Fruit fly (Drosophila melanogaster) whole organism, wandering third instar larva: Measurements from ENCODE around the gene CG42709.

Experiments
- Abd-B ChIP-seq: fragments of >200 bp; optimal IDR thresholded peaks from 2 replicates; lab custom pipeline; 2017; ENCODE audit warnings: missing biosample characterization, missing genetic modification characterization
- CG9705 ChIP-seq: fragments of 200-800 bp; sonication (Bioruptor generic); optimal IDR thresholded peaks from 2 replicates; lab custom pipeline; 2018; ENCODE audit warnings: missing biosample characterization, mild to moderate bottlenecking, missing genetic modification characterization
- CrebA ChIP-seq: fragments of 200-800 bp; sonication (Bioruptor generic); optimal IDR thresholded peaks from 2 replicates; lab custom pipeline; 2016; ENCODE audit warnings: missing biosample characterization, mild to moderate bottlenecking, missing genetic modification characterization, borderline replicate concordance
- Dfd ChIP-seq: fragments of >200 bp; optimal IDR thresholded peaks from 2 replicates; lab custom pipeline; 2017; ENCODE audit warnings: missing biosample characterization, missing genetic modification characterization
- Dif ChIP-seq: fragments of 200-275, 200-300 bp; sonication (Bioruptor generic); optimal IDR thresholded peaks from 2 replicates; lab custom pipeline; 2018; ENCODE audit warnings: missing biosample characterization, missing genetic modification characterization; ENCODE audit not compliant: partially characterized antibody
- GATAd ChIP-seq: sonication (Bioruptor generic); optimal IDR thresholded peaks from 2 replicates; lab custom pipeline; 2016; ENCODE audit warnings: missing biosample characterization, missing genetic modification characterization
- HLH106 ChIP-seq: fragments of 200-800 bp; optimal IDR thresholded peaks from 3 replicates; lab custom pipeline; 2019; ENCODE audit warnings: missing biosample characterization, mild to moderate bottlenecking, missing genetic modification characterization, moderate library complexity
- Hnf4 ChIP-seq: fragments of 200-800 bp; sonication (Bioruptor generic); optimal IDR thresholded peaks from 2 replicates; lab custom pipeline; 2016; ENCODE audit warnings: missing biosample characterization, mild to moderate bottlenecking, missing genetic modification characterization
- Hr78 ChIP-seq: fragments of >200 bp; optimal IDR thresholded peaks from 2 replicates; lab custom pipeline; 2017; ENCODE audit warnings: missing biosample characterization, missing genetic modification characterization
- Jra ChIP-seq: sonication (Bioruptor generic); optimal IDR thresholded peaks from 2 replicates; lab custom pipeline; 2016; ENCODE audit warnings: missing biosample characterization, missing genetic modification characterization
- Mio ChIP-seq: sonication (Bioruptor generic); optimal IDR thresholded peaks from 2 replicates; lab custom pipeline; 2016; ENCODE audit warnings: missing biosample characterization, missing genetic modification characterization
- Myc ChIP-seq: fragments of >200 bp; optimal IDR thresholded peaks from 2 replicates; lab custom pipeline; 2017
- N ChIP-seq: fragments of >200 bp; optimal IDR thresholded peaks from 2 replicates; lab custom pipeline; 2018; ENCODE audit warnings: missing biosample characterization, missing external identifiers, missing genetic modification characterization
- OdsH ChIP-seq: fragments of 200-800 bp; sonication (Bioruptor generic); optimal IDR thresholded peaks from 2 replicates; lab custom pipeline; 2016; ENCODE audit warnings: missing biosample characterization, mild to moderate bottlenecking, missing genetic modification characterization
- Rel ChIP-seq, 2 experiments: fragments of 200-800 bp; sonication (Bioruptor generic) in 1 of 2; optimal IDR thresholded peaks; 2 replicates in 1 of 2; 3 replicates in 1 of 2; lab custom pipeline; 2016 to 2019; ENCODE audit warnings: mild to moderate bottlenecking in 2 of 2, missing biosample characterization in 2 of 2, missing genetic modification characterization in 2 of 2, moderate library complexity in 1 of 2
- Sp1 ChIP-seq: fragments of 200-800 bp; sonication (Bioruptor generic); optimal IDR thresholded peaks from 3 replicates; lab custom pipeline; 2019; ENCODE audit warnings: missing biosample characterization, mild to moderate bottlenecking, missing genetic modification characterization, moderate library complexity
- Vsx2 ChIP-seq: fragments of 200-300, 225-300 bp; sonication (Bioruptor generic); optimal IDR thresholded peaks from 2 replicates; lab custom pipeline; 2018; ENCODE audit warnings: missing biosample characterization, missing genetic modification characterization; ENCODE audit not compliant: partially characterized antibody
- br ChIP-seq: fragments of 200-800 bp; sonication (Bioruptor generic); optimal IDR thresholded peaks from 2 replicates; lab custom pipeline; 2016; ENCODE audit warnings: missing biosample characterization, missing genetic modification characterization
- brk ChIP-seq: fragments of 200-800 bp; sonication (Bioruptor generic); optimal IDR thresholded peaks from 2 replicates; lab custom pipeline; 2016; ENCODE audit warnings: missing biosample characterization, mild to moderate bottlenecking, missing genetic modification characterization
- dl ChIP-seq, 2 experiments: fragments of 175-275, 200-275 bp in 1 of 2; fragments of 200-275 bp in 1 of 2; sonication (Bioruptor generic); optimal IDR thresholded peaks; lab custom pipeline; 2018; ENCODE audit warnings: mild to moderate bottlenecking in 2 of 2, missing biosample characterization in 2 of 2, missing genetic modification characterization in 2 of 2, moderate library complexity in 2 of 2; ENCODE audit not compliant: partially characterized antibody in 2 of 2, insufficient read depth in 1 of 2
- dmrt93B ChIP-seq: fragments of 200-800 bp; sonication (Bioruptor generic); optimal IDR thresholded peaks from 2 replicates; lab custom pipeline; 2018; ENCODE audit warnings: missing biosample characterization, mild to moderate bottlenecking, missing genetic modification characterization
- dsf ChIP-seq: sonication (Bioruptor generic); optimal IDR thresholded peaks from 2 replicates; lab custom pipeline; 2016; ENCODE audit warnings: missing biosample characterization, missing genetic modification characterization, borderline replicate concordance
- ey ChIP-seq: fragments of 200-800 bp; sonication (Bioruptor generic); optimal IDR thresholded peaks from 2 replicates; lab custom pipeline; 2016; ENCODE audit warnings: missing biosample characterization, missing genetic modification characterization
- foxo ChIP-seq, 2 experiments: fragments of 200-800 bp; sonication (Bioruptor generic); optimal IDR thresholded peaks; 2 replicates in 1 of 2; 3 replicates in 1 of 2; lab custom pipeline; 2016 to 2017; ENCODE audit warnings: missing biosample characterization in 2 of 2, missing genetic modification characterization in 2 of 2
- fru ChIP-seq: fragments of 200-800 bp; sonication (Bioruptor generic); optimal IDR thresholded peaks from 3 replicates; lab custom pipeline; 2016; ENCODE audit warnings: missing biosample characterization, mild to moderate bottlenecking, missing genetic modification characterization
- h ChIP-seq: fragments of 200-800 bp; sonication (Bioruptor generic); optimal IDR thresholded peaks from 3 replicates; lab custom pipeline; 2016; ENCODE audit warnings: missing biosample characterization, mild to moderate bottlenecking, missing genetic modification characterization
- lola ChIP-seq: fragments of >200 bp; optimal IDR thresholded peaks from 2 replicates; lab custom pipeline; 2017; ENCODE audit warnings: missing biosample characterization, missing genetic modification characterization
- pan ChIP-seq: fragments of >200 bp; optimal IDR thresholded peaks from 2 replicates; lab custom pipeline; 2017
- psq ChIP-seq: fragments of 200-800 bp; sonication (Bioruptor generic); optimal IDR thresholded peaks from 3 replicates; lab custom pipeline; 2017; ENCODE audit warnings: missing biosample characterization, mild to moderate bottlenecking, missing genetic modification characterization, moderate library complexity
- rgr ChIP-seq: fragments of 200-800 bp; sonication (Bioruptor generic); optimal IDR thresholded peaks from 3 replicates; lab custom pipeline; 2016; ENCODE audit warnings: missing biosample characterization, mild to moderate bottlenecking, missing genetic modification characterization
- sage ChIP-seq: fragments of 200-800 bp; sonication (Bioruptor generic); optimal IDR thresholded peaks from 2 replicates; lab custom pipeline; 2016; ENCODE audit warnings: missing biosample characterization, mild to moderate bottlenecking, missing genetic modification characterization
- sv ChIP-seq: fragments of 200-800 bp; sonication (Bioruptor generic); optimal IDR thresholded peaks from 3 replicates; lab custom pipeline; 2016; ENCODE audit warnings: missing biosample characterization, missing genetic modification characterization
- woc ChIP-seq: sonication (Bioruptor generic); optimal IDR thresholded peaks from 2 replicates; lab custom pipeline; 2016; ENCODE audit warnings: missing biosample characterization, mild to moderate bottlenecking, missing genetic modification characterization

Gene CG42709

dm6 chr3L:12835511-12836479, 45.8 kb downstream of the CG42709 start:
- TF ChIP-seq Rel (GFP tag; optimal IDR thresholded peaks at IDR 0.05; lab: Kevin White, UChicago): no peak
- TF ChIP-seq Rel (tag; optimal IDR thresholded peaks at IDR 0.05; lab: Kevin White, UChicago): peak; percentile 28
- TF ChIP-seq rgr (GFP tag; lab: Kevin White, UChicago): peak; percentile 18
- TF ChIP-seq Myc (lab: Kevin White, UChicago): peak; percentile 67
- no peak for TF ChIP-seq sv

- no peak for TF ChIP-seq Jra (GFP tag; lab: Kevin White, UChicago)
- no peak for TF ChIP-seq Rel (GFP tag; optimal IDR thresholded peaks at IDR 0.05; lab: Kevin White, UChicago)
- peak; percentile 38 for TF ChIP-seq Rel (tag; optimal IDR thresholded peaks at IDR 0.05; lab: Kevin White, UChicago)
- TF ChIP-seq, all 38 proteins: peak for 1
Measured at dm6 chr3L:12837196-12837720, 47.3 kb downstream of the CG42709 start.

DNA sequence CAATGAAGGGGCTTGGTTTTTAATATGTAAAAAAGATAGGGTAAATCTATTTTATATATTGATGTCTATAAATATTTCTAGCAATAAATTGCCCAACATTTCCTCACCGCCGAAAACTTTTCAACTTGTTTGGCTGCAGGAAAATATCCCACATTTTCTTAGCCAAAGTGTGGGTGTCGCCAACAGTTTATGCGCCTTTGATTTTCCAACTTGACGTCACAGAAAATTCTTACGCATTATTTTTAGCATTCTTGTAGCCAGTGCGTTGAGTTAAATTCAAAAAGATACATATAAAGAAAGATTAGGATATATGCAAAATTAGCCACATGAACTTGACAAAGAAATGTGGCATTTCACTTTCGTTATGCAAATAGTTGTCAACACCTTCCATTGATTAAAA, 49.9 kb downstream of the CG42709 start:
- TF ChIP-seq sage (GFP tag; lab: Kevin White, UChicago) (no peak), N (no peak), foxo (GFP tag; optimal IDR thresholded peaks at IDR 0.05; lab: Kevin White, UChicago) (no peak), OdsH (GFP tag; lab: Kevin White, UChicago) (no peak), pan (lab: Kevin White, UChicago) (no peak), Myc (lab: Kevin White, UChicago) (no peak), ey (GFP tag; lab: Kevin White, UChicago) (no peak), lola (GFP tag; lab: Kevin White, UChicago) (no peak), Hnf4 (GFP tag; lab: Kevin White, UChicago) (no peak), Abd-B (no peak), dl (GFP tag; optimal IDR thresholded peaks at IDR 0.05; lab: Kevin White, UChicago; ENCODE audit: insufficient read depth in 1 of 2, partially characterized antibody in 2 of 2) (no peak), CrebA (no peak), Hr78 (GFP tag; lab: Kevin White, UChicago) (no peak), rgr (GFP tag; lab: Kevin White, UChicago) (no peak), woc (no peak), br (no peak), Dfd (GFP tag; lab: Kevin White, UChicago) (no peak), HLH106 (no peak)

DNA sequence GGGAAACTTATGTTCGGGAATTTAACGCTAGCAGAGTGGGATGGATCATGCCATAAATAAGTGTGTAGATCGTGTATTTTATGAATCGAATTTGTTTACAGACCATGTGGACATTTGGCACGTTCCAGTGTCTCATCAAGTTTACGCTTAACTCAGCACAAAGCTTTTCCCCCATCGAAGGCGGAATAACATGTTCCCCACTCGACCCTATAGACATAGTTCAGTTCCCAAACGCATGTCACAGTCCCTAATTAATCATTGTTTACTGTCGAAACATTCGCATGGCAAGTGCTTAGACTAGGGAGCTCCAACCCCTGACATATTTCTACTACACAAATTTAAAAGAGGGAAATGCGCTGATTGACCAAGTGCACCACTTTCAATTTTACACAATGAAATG, 51.5 kb downstream of the CG42709 start:
- TF ChIP-seq sage (GFP tag; lab: Kevin White, UChicago) (no peak), fru (GFP tag; lab: Kevin White, UChicago) (no peak), Myc (lab: Kevin White, UChicago) (no peak), Vsx2 (GFP tag; lab: Kevin White, UChicago) (no peak), HLH106 (no peak), dmrt93B (GFP tag; lab: Kevin White, UChicago) (no peak), CrebA (no peak), psq (GFP tag; lab: Kevin White, UChicago) (no peak), CG9705 (GFP tag; lab: Kevin White, UChicago) (no peak)
- TF ChIP-seq, all 38 proteins: peak for 0

DNA sequence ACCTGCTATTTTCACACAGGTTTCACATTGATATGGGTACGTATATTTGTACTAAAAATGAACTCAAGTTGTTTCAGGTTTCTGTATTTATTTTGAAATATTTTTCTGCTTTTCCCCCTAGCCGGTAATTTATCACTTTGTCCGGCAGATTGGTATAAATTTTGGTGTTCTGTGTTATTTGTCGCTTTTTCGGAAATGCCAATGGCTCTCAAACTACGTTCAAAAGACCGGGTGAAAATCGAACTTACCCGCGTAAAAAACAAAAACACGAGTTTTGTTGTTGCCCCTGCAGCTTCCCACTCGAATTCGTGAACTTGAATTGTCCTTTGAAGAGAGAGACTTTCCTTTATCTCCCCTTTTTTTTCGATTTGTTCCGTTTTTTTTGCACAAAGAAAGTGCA, 52.5 kb downstream of the CG42709 start:
- no peak for TF ChIP-seq pan (lab: Kevin White, UChicago)
- no peak for TF ChIP-seq dsf (GFP tag; lab: Kevin White, UChicago)
- no peak for TF ChIP-seq fru (GFP tag; lab: Kevin White, UChicago)
- TF ChIP-seq Rel (GFP tag; optimal IDR thresholded peaks at IDR 0.05; lab: Kevin White, UChicago): no peak
- no peak for TF ChIP-seq Rel (tag; optimal IDR thresholded peaks at IDR 0.05; lab: Kevin White, UChicago)
- TF ChIP-seq Sp1: no peak
- no peak for TF ChIP-seq Mio (GFP tag; lab: Kevin White, UChicago)
- TF ChIP-seq Myc (lab: Kevin White, UChicago): no peak
- TF ChIP-seq h: no peak
- TF ChIP-seq foxo (GFP tag; optimal IDR thresholded peaks at IDR 0.05; lab: Kevin White, UChicago): no peak
- TF ChIP-seq OdsH (GFP tag; lab: Kevin White, UChicago): no peak
- TF ChIP-seq Dif (GFP tag; lab: Kevin White, UChicago): no peak
- no peak for TF ChIP-seq ey (GFP tag; lab: Kevin White, UChicago)
- no peak for TF ChIP-seq sv
- TF ChIP-seq GATAd: no peak
- TF ChIP-seq woc: no peak
- no peak for TF ChIP-seq brk (GFP tag; lab: Kevin White, UChicago)
- TF ChIP-seq Jra (GFP tag; lab: Kevin White, UChicago): no peak
- no peak for TF ChIP-seq CG9705 (GFP tag; lab: Kevin White, UChicago)
- TF ChIP-seq Abd-B: no peak
